Worm (Caenorhabditis elegans): ENCODE results near the gene clec-263.

DNA sequence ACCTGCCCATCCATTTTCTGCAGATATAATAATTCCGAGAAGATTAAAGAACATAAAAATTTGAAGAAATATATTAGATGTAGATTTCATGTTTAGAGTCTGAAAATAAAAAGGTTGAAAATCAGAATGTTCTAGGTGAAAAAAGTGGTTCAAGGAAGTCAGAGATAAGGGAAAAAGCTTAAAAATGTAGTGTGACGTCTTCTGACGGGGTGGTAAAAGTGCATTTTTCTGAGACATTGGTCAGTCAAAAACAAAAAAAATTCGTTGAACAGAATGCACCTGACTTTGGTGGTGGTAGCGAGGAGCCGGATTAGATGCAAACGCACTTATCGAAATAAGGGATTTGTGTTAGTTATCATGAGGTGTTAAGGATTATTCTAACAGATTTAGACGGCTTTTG is 32.2 kb downstream of the clec-263 start, which contains the start of gene F46B3.23:
- no peak for TF ChIP-seq nhr-25 (tag; optimal IDR thresholded peaks at IDR 0.05; ENCODE audit: borderline replicate concordance, insufficient read depth)
- TF ChIP-seq unc-130 (GFP tag; optimal IDR thresholded peaks at IDR 0.05), result no peak
- no peak for TF ChIP-seq jun-1 (tag; optimal IDR thresholded peaks at IDR 0.05)
- TF ChIP-seq mdt-29 (GFP tag; IDR thresholded peaks at IDR 0.05), result no peak
- TF ChIP-seq unc-62 (GFP tag; optimal IDR thresholded peaks at IDR 0.05 in 1 of 2), result no peak
- no peak for TF ChIP-seq unc-62 (tag; optimal IDR thresholded peaks at IDR 0.05)
- TF ChIP-seq nhr-76 (tag; optimal IDR thresholded peaks at IDR 0.05), result no peak
- TF ChIP-seq arid-1 (GFP tag; conservative IDR thresholded peaks at IDR 0.05), result no peak
- no peak for TF ChIP-seq lin-39 (tag; optimal IDR thresholded peaks at IDR 0.05)
- TF ChIP-seq hmg-1.1 (GFP tag; IDR thresholded peaks at IDR 0.05), result no peak
- no peak for TF ChIP-seq fos-1 (tag; optimal IDR thresholded peaks at IDR 0.05)
- no peak for TF ChIP-seq F49E8.2 (tag; optimal IDR thresholded peaks at IDR 0.05; ENCODE audit: borderline replicate concordance)

Data from whole organism, L4 larva.